Fruit fly (Drosophila melanogaster): ENCODE data around the gene mri.

mri gene

DNA sequence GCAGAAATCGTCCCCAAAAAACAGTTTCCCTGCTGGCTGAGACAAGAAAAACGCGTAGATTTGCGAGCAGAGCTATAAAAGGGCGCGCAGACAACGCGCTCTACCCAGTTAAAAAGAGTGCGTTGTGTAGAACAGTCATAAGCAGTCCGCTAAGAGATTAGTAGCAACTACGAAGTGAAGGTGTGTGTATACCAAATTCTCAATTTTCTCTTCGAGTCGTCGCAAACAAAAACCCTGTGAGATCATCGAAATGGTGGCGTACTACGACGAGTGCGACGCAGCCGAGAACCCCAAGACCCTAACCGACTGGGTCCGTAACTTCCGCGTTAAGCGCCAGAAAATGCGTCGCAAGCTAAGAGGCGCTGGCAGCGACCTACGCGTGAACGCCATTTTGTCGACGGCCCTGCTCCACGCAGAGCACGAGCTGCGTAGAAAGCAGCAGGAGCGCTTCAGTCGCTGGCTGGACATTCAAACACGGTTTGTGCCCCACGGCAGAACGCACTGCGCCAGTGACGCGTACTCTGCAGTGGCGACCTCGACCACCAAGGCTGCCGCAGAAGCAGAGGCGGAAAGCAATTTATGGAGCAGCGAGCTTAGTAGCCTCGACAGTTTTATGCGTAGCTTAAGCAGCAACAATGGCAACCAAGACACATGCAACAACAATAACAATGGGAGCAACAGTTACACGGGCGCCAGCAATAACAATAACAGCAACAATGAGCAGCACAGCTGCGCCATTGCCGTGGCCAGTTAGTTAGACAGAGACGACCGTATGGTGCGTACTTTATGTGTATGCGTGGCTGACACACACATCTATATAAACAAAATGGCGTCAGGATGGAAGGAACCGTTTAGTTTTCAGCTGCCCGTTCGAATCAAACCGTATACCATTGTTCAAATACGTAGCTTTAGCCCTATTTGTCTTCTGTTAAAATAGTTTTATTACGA lies 24.3 kb downstream of the mri start (continued):
- TF ChIP-seq CG16815 (GFP tag; optimal IDR thresholded peaks at IDR 0.05) (no peak), HLH3B (GFP tag; IDR thresholded peaks at IDR 0.05) (peak; percentile 11; the same call in 1 of the 2 replicates), CG31365 (tag; optimal IDR thresholded peaks at IDR 0.05) (no peak), Gug (GFP tag; IDR thresholded peaks at IDR 0.05) (0 out of 4 replicates have a peak, but pooled peaks have one; percentile 13), dmrt99B (tag; optimal IDR thresholded peaks at IDR 0.05) (no peak), tna (GFP tag; IDR thresholded peaks at IDR 0.05; ENCODE audit: partially characterized antibody) (0 out of 2 replicates have a peak, but pooled peaks have one; percentile 11), Chrac-16 (GFP tag; optimal IDR thresholded peaks at IDR 0.05) (no peak), CG18476 (GFP tag; optimal IDR thresholded peaks at IDR 0.05) (no peak), NFAT (GFP tag; IDR thresholded peaks at IDR 0.05) (peak; percentile 73), fu2 (GFP tag; optimal IDR thresholded peaks at IDR 0.05) (no peak), shn (GFP tag; optimal IDR thresholded peaks at IDR 0.05) (no peak), dan (GFP tag; IDR thresholded peaks at IDR 0.05) (no peak), H2.0 (GFP tag; IDR thresholded peaks at IDR 0.05) (0 out of 2 replicates have a peak, but pooled peaks have one; percentile 10), Eip74EF (GFP tag; optimal IDR thresholded peaks at IDR 0.05) (peak in 1 of 2 experiments; percentile 81), CG12071 (GFP tag; optimal IDR thresholded peaks at IDR 0.05) (peak; percentile 3), sr (GFP tag; IDR thresholded peaks at IDR 0.05) (0 out of 3 replicates have a peak, but pooled peaks have one; percentile 21), CG8478 (optimal IDR thresholded peaks at IDR 0.05) (peak; percentile 86), ham (GFP tag; IDR thresholded peaks at IDR 0.05) (no peak; the same call in 1 of the 2 replicates), Fer1 (GFP tag; optimal IDR thresholded peaks at IDR 0.05) (no peak), zfh1 (GFP tag; IDR thresholded peaks at IDR 0.05) (peak; percentile 57; the same call in 2 of the 3 replicates), gce (GFP tag; IDR thresholded peaks at IDR 0.05) (peak; percentile 27; the same call in 1 of the 3 replicates), CG6654 (GFP tag; optimal IDR thresholded peaks at IDR 0.05) (no peak), Rfx (GFP tag; IDR thresholded peaks at IDR 0.05) (peak; percentile 41), phol (tag; optimal IDR thresholded peaks at IDR 0.05) (peak; percentile 97), oc (tag; optimal IDR thresholded peaks at IDR 0.05) (no peak), lbe (GFP tag; optimal IDR thresholded peaks at IDR 0.05) (peak; percentile 4), pho (GFP tag; optimal IDR thresholded peaks at IDR 0.05) (peak; percentile 34), gcm2 (GFP tag; optimal IDR thresholded peaks at IDR 0.05) (no peak), Dref (GFP tag; IDR thresholded peaks at IDR 0.05) (no peak), lov (optimal IDR thresholded peaks at IDR 0.05) (no peak), lov (GFP tag; IDR thresholded peaks at IDR 0.05) (peak; percentile 77; the same call in 1 of the 3 replicates), CG4328 (GFP tag; optimal IDR thresholded peaks at IDR 0.05) (peak; percentile 17), ssp (GFP tag; IDR thresholded peaks at IDR 0.05) (no peak), Med (GFP tag) (peak; percentile 85), vvl (GFP tag; IDR thresholded peaks at IDR 0.05) (peak; percentile 39), CG6272 (GFP tag; IDR thresholded peaks at IDR 0.05) (0 out of 2 replicates have a peak, but pooled peaks have one; percentile 21), toy (GFP tag; IDR thresholded peaks at IDR 0.05) (no peak), CG8944 (GFP tag; optimal IDR thresholded peaks at IDR 0.05) (no peak), chif (GFP tag; optimal IDR thresholded peaks at IDR 0.05) (no peak), CG33213 (GFP tag; optimal IDR thresholded peaks at IDR 0.05) (peak; percentile 2), tup (GFP tag; optimal IDR thresholded peaks at IDR 0.05) (peak; percentile 14), CG11560 (tag; IDR thresholded peaks at IDR 0.05) (no peak), Atf3 (GFP tag; optimal IDR thresholded peaks at IDR 0.05) (peak; percentile 1), CG11456 (GFP tag; IDR thresholded peaks at IDR 0.05) (peak; percentile 57; the same call in 2 of the 3 replicates), Hmr (GFP tag; optimal IDR thresholded peaks at IDR 0.05) (peak; percentile 49), Bdp1 (GFP tag; optimal IDR thresholded peaks at IDR 0.05) (peak; percentile 20), Dp (GFP tag; optimal IDR thresholded peaks at IDR 0.05) (no peak), CG6765 (GFP tag; optimal IDR thresholded peaks at IDR 0.05) (no peak), kay (GFP tag; optimal IDR thresholded peaks at IDR 0.05) (no peak)

Measured in whole organism, embryonic.